Fruit fly (Drosophila melanogaster) whole organism, embryonic: ENCODE results near the gene Cfp1.

Experiments used
- C15 ChIP-seq: fragments of 200-800 bp; sonication (Bioruptor generic); IDR thresholded peaks from 3 replicates; pipeline ENCODE4 v1.3.6; 2022; ENCODE audit warnings: missing biosample characterization, missing genetic modification characterization
- CG12155 ChIP-seq: fragments of 200-800 bp; sonication (Bioruptor generic); optimal IDR thresholded peaks from 3 replicates; lab custom pipeline; 2016; ENCODE audit warnings: missing biosample characterization, missing genetic modification characterization
- CG12942 ChIP-seq: fragments of 200-800 bp; sonication (Bioruptor generic); optimal IDR thresholded peaks from 3 replicates; lab custom pipeline; 2016; ENCODE audit warnings: missing biosample characterization, missing genetic modification characterization
- CG13123 ChIP-seq: fragments of 200-800 bp; sonication (Bioruptor generic); optimal IDR thresholded peaks from 2 replicates; lab custom pipeline; 2016; ENCODE audit warnings: missing biosample characterization, missing genetic modification characterization
- CG14710 ChIP-seq: fragments of 200-800 bp; sonication (Bioruptor generic); optimal IDR thresholded peaks from 3 replicates; lab custom pipeline; 2019; ENCODE audit warnings: missing biosample characterization, mild to moderate bottlenecking, missing genetic modification characterization, moderate library complexity
- CG17359 ChIP-seq: fragments of 200-800 bp; sonication (Bioruptor generic); optimal IDR thresholded peaks from 3 replicates; lab custom pipeline; 2018; ENCODE audit warnings: missing biosample characterization, mild to moderate bottlenecking, missing genetic modification characterization, moderate library complexity
- CG17829 ChIP-seq: fragments of 200-800 bp; optimal IDR thresholded peaks from 2 replicates; lab custom pipeline; 2019; ENCODE audit warnings: missing biosample characterization, mild to moderate bottlenecking, missing genetic modification characterization, moderate library complexity
- CG2120 ChIP-seq: fragments of 200-800 bp; sonication (Bioruptor generic); optimal IDR thresholded peaks from 3 replicates; lab custom pipeline; 2016; ENCODE audit warnings: missing biosample characterization, missing genetic modification characterization
- CG32532 ChIP-seq: fragments of 200-800 bp; sonication (Bioruptor generic); IDR thresholded peaks from 2 replicates; pipeline ENCODE4 v1.3.6; 2022; ENCODE audit warnings: missing biosample characterization, missing genetic modification characterization
- CG42726 ChIP-seq: fragments of 200-800 bp; sonication (Bioruptor generic); IDR thresholded peaks from 2 replicates; pipeline ENCODE4 v1.3.6; 2022; ENCODE audit warnings: missing biosample characterization, missing genetic modification characterization; ENCODE audit not compliant: partially characterized antibody
- CG4820 ChIP-seq: fragments of 200-800 bp; sonication (Bioruptor generic); optimal IDR thresholded peaks from 3 replicates; lab custom pipeline; 2016; ENCODE audit warnings: missing biosample characterization, missing genetic modification characterization
- CG8089 ChIP-seq: fragments of 200-800 bp; sonication (Bioruptor generic); optimal IDR thresholded peaks from 3 replicates; lab custom pipeline; 2016; ENCODE audit warnings: missing biosample characterization, missing genetic modification characterization
- CG9876 ChIP-seq: fragments of 200-800 bp; sonication (Bioruptor generic); optimal IDR thresholded peaks from 2 replicates; lab custom pipeline; 2016; ENCODE audit warnings: missing biosample characterization, missing genetic modification characterization
- CG9932 ChIP-seq: fragments of 200-800 bp; sonication (Bioruptor generic); IDR thresholded peaks from 2 replicates; pipeline ENCODE4 v1.3.6; 2022; ENCODE audit warnings: missing biosample characterization, missing genetic modification characterization
- CHES-1-like ChIP-seq: fragments of 200-800 bp; sonication (Bioruptor generic); optimal IDR thresholded peaks from 2 replicates; lab custom pipeline; 2016; ENCODE audit warnings: missing biosample characterization, missing genetic modification characterization
- CrebB ChIP-seq: fragments of 200-800 bp; sonication (Bioruptor generic); optimal IDR thresholded peaks from 3 replicates; lab custom pipeline; 2018; ENCODE audit warnings: missing biosample characterization, mild to moderate bottlenecking, missing genetic modification characterization
- Dad ChIP-seq: fragments of 200-800 bp; sonication (Bioruptor generic); optimal IDR thresholded peaks from 3 replicates; lab custom pipeline; 2016; ENCODE audit warnings: missing biosample characterization, missing genetic modification characterization
- Dbx ChIP-seq: fragments of 200-800 bp; sonication (Bioruptor generic); IDR thresholded peaks from 3 replicates; pipeline ENCODE4 v1.3.6; 2022; ENCODE audit warnings: missing biosample characterization, missing genetic modification characterization
- Dip3 ChIP-seq: fragments of 200-800 bp; sonication (Bioruptor generic); optimal IDR thresholded peaks from 3 replicates; lab custom pipeline; 2016; ENCODE audit warnings: missing biosample characterization, missing genetic modification characterization
- Gug ChIP-seq: fragments of 200-800 bp; sonication (Bioruptor generic); IDR thresholded peaks from 4 replicates; pipeline ENCODE4 v1.3.6; 2022; ENCODE audit warnings: missing biosample characterization, missing genetic modification characterization
- Hand ChIP-seq: fragments of 200-800 bp; sonication (Bioruptor generic); optimal IDR thresholded peaks from 2 replicates; lab custom pipeline; 2017; ENCODE audit warnings: mild to moderate bottlenecking, missing biosample characterization, missing genetic modification reagents, missing genetic modification characterization
- Lim3 ChIP-seq: fragments of 200-800 bp; sonication (Bioruptor generic); IDR thresholded peaks from 2 replicates; pipeline ENCODE4 v1.3.6; 2022; ENCODE audit warnings: missing biosample characterization, missing genetic modification characterization
- MBD-R2 ChIP-seq: fragments of 200-800 bp; sonication (Bioruptor generic); IDR thresholded peaks from 2 replicates; pipeline ENCODE4 v1.3.6; 2022; ENCODE audit warnings: missing biosample characterization, missing genetic modification characterization
- MTF-1 ChIP-seq: fragments of 200-800 bp; sonication (Bioruptor generic); optimal IDR thresholded peaks from 2 replicates; lab custom pipeline; 2018; ENCODE audit warnings: missing biosample characterization, mild to moderate bottlenecking, missing genetic modification characterization, borderline replicate concordance
- Med ChIP-seq: fragments of 200-800 bp; sonication (Bioruptor generic); peaks from one replicate; lab custom pipeline; 2016; ENCODE audit warnings: missing biosample characterization, missing genetic modification characterization, mild to moderate bottlenecking, inconsistent platforms, moderate library complexity
- Sin3A ChIP-seq: fragments of >200 bp; optimal IDR thresholded peaks from 2 replicates; lab custom pipeline; 2018
- Sox100B ChIP-seq: fragments of 200-800 bp; sonication (Bioruptor generic); optimal IDR thresholded peaks from 3 replicates; lab custom pipeline; 2018; ENCODE audit warnings: missing biosample characterization, mild to moderate bottlenecking, missing genetic modification characterization
- Xrp1 ChIP-seq: fragments of 200-800 bp; sonication (Bioruptor generic); IDR thresholded peaks from 2 replicates; pipeline ENCODE4 v1.3.6; 2022; ENCODE audit warnings: missing biosample characterization, missing genetic modification characterization
- ac ChIP-seq: fragments of 200-800 bp; sonication (Bioruptor generic); optimal IDR thresholded peaks from 3 replicates; lab custom pipeline; 2017; ENCODE audit warnings: missing biosample characterization, mild to moderate bottlenecking, missing genetic modification characterization
- bcd ChIP-seq: fragments of 200-800 bp; sonication (Bioruptor generic); optimal IDR thresholded peaks from 2 replicates; lab custom pipeline; 2017; ENCODE audit warnings: missing biosample characterization, mild to moderate bottlenecking, missing genetic modification characterization
- cas ChIP-seq: fragments of 200-800 bp; sonication (Bioruptor generic); IDR thresholded peaks from 2 replicates; pipeline ENCODE4 v1.3.6; 2022; ENCODE audit warnings: missing biosample characterization, missing genetic modification characterization
- chn ChIP-seq: fragments of 200-800 bp; sonication (Bioruptor generic); optimal IDR thresholded peaks from 2 replicates; lab custom pipeline; 2016; ENCODE audit warnings: missing biosample characterization, missing genetic modification characterization
- disco-r ChIP-seq: fragments of 200-800 bp; sonication (Bioruptor generic); optimal IDR thresholded peaks from 2 replicates; lab custom pipeline; 2016; ENCODE audit warnings: missing biosample characterization, missing genetic modification characterization
- ems ChIP-seq: fragments of 200-800 bp; sonication (Bioruptor generic); optimal IDR thresholded peaks from 3 replicates; lab custom pipeline; 2016; ENCODE audit warnings: missing biosample characterization, missing genetic modification characterization
- ftz-f1 ChIP-seq: fragments of 200-800 bp; sonication (Bioruptor generic); optimal IDR thresholded peaks from 2 replicates; lab custom pipeline; 2016; ENCODE audit warnings: missing biosample characterization, missing genetic modification characterization
- gcm ChIP-seq: fragments of 200-800 bp; sonication (Bioruptor generic); optimal IDR thresholded peaks from 2 replicates; lab custom pipeline; 2019; ENCODE audit warnings: missing biosample characterization, mild to moderate bottlenecking, missing genetic modification characterization, moderate library complexity
- gem ChIP-seq: fragments of 200-800 bp; sonication (Bioruptor generic); optimal IDR thresholded peaks from 2 replicates; lab custom pipeline; 2019; ENCODE audit warnings: missing biosample characterization, mild to moderate bottlenecking, missing genetic modification characterization, moderate library complexity
- h ChIP-seq: fragments of >200 bp; optimal IDR thresholded peaks from 2 replicates; lab custom pipeline; 2017
- hkb ChIP-seq, 2 experiments: fragments of 200-800 bp in 1 of 2; fragments of >200 bp in 1 of 2; sonication (Bioruptor generic) in 1 of 2; IDR thresholded peaks in 1 of 2; optimal IDR thresholded peaks in 1 of 2; 2 replicates each; pipeline versions ENCODE4 v1.3.6 to Lab custom; 2017 to 2022; ENCODE audit warnings: missing biosample characterization in 1 of 2, missing genetic modification characterization in 1 of 2
- ind ChIP-seq: fragments of 200-800 bp; sonication (Bioruptor generic); optimal IDR thresholded peaks from 3 replicates; lab custom pipeline; 2016; ENCODE audit warnings: missing biosample characterization, missing genetic modification characterization
- jing ChIP-seq: fragments of 200-800 bp; sonication (Bioruptor generic); optimal IDR thresholded peaks from 2 replicates; lab custom pipeline; 2018; ENCODE audit warnings: missing biosample characterization, mild to moderate bottlenecking, missing genetic modification characterization
- lmd ChIP-seq: fragments of 200-800 bp; sonication (Bioruptor generic); IDR thresholded peaks from 2 replicates; pipeline ENCODE4 v1.3.6; 2022; ENCODE audit warnings: missing biosample characterization, missing genetic modification characterization
- lov ChIP-seq, 2 experiments: fragments of 200-800 bp in 1 of 2; fragments of >200 bp in 1 of 2; sonication (Bioruptor generic) in 1 of 2; IDR thresholded peaks in 1 of 2; optimal IDR thresholded peaks in 1 of 2; 2 replicates in 1 of 2; 3 replicates in 1 of 2; pipeline versions ENCODE4 v1.3.6 to Lab custom; 2017 to 2022; ENCODE audit warnings: missing biosample characterization in 1 of 2, missing genetic modification characterization in 1 of 2
- mld ChIP-seq: fragments of 200-800 bp; sonication (Bioruptor generic); IDR thresholded peaks from 3 replicates; pipeline ENCODE4 v1.3.6; 2022; ENCODE audit warnings: missing biosample characterization, missing genetic modification characterization; ENCODE audit not compliant: partially characterized antibody
- oc ChIP-seq: fragments of 200-800 bp; sonication (Bioruptor generic); optimal IDR thresholded peaks from 2 replicates; lab custom pipeline; 2018; ENCODE audit warnings: missing biosample characterization, mild to moderate bottlenecking, missing genetic modification characterization, moderate library complexity
- org-1 ChIP-seq: fragments of 200-800 bp; sonication (Bioruptor generic); optimal IDR thresholded peaks from 2 replicates; lab custom pipeline; 2017; ENCODE audit warnings: missing biosample characterization, missing genetic modification characterization
- sens ChIP-seq: fragments of 200-800 bp; sonication (Bioruptor generic); peaks from one replicate; lab custom pipeline; 2016; ENCODE audit warnings: missing biosample characterization, missing genetic modification characterization
- sisA ChIP-seq: fragments of 200-800 bp; sonication (Bioruptor generic); IDR thresholded peaks from 2 replicates; pipeline ENCODE4 v1.3.6; 2022; ENCODE audit warnings: missing biosample characterization, missing genetic modification characterization
- tgo ChIP-seq: fragments of 200-800 bp; sonication (Bioruptor generic); IDR thresholded peaks from 3 replicates; pipeline ENCODE4 v1.3.6; 2022; ENCODE audit warnings: missing biosample characterization, missing genetic modification characterization
- trh ChIP-seq: fragments of 200-800 bp; sonication (Bioruptor generic); optimal IDR thresholded peaks from 2 replicates; lab custom pipeline; 2016; ENCODE audit warnings: missing biosample characterization, missing genetic modification characterization
- wek ChIP-seq: fragments of 200-800 bp; sonication (Bioruptor generic); optimal IDR thresholded peaks from 3 replicates; lab custom pipeline; 2018; ENCODE audit warnings: missing biosample characterization, mild to moderate bottlenecking, missing genetic modification characterization, moderate library complexity
- zfh1 ChIP-seq: fragments of 200-800 bp; sonication (Bioruptor generic); IDR thresholded peaks from 3 replicates; pipeline ENCODE4 v1.3.6; 2022; ENCODE audit warnings: missing biosample characterization, missing genetic modification characterization

Gene Cfp1

DNA sequence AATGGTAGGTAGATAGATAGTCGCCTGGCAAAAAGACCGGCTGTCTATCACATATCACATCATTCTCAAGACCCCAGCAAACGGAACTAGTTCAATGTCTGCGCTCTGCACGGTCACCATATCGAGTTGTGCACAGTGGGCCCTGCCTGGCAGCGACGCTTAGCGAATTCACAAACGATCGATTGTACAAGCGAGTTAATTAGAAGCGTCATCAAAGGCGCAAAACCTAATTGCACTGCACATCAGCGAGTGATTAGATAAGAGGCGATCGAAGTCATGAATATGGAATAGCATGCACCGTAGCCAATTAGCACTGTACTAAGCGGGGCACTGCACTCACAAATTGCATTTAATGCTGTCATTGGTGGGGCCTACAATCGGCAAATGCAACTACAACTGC lies 52.3 kb downstream of the Cfp1 start (continued):
- TF ChIP-seq Sox100B (GFP tag; lab: Kevin White, UChicago) (no peak), Dad (no peak), CG12155 (no peak), gcm (no peak), Xrp1 (peak; percentile 53; the same call in 1 of the 2 replicates), Med (GFP tag; lab: Kevin White, UChicago) (peak; percentile 81), CG17829 (tag; lab: Kevin White, UChicago) (peak; percentile 6), CG4820 (GFP tag; lab: Kevin White, UChicago) (peak; percentile 14), CG12942 (GFP tag; lab: Kevin White, UChicago) (no peak), sisA (0 out of 2 replicates have a peak, but pooled peaks have one; percentile 4), CG32532 (GFP tag; lab: Robert Waterston, UW) (no peak), sens (peak; percentile 54), ac (GFP tag; lab: Kevin White, UChicago) (no peak), MBD-R2 (GFP tag; lab: Robert Waterston, UW) (no peak), lmd (GFP tag; lab: Robert Waterston, UW) (peak; percentile 55), Dip3 (no peak), mld (GFP tag; lab: Robert Waterston, UW) (no peak), CG2120 (GFP tag; lab: Kevin White, UChicago) (no peak), ind (GFP tag; lab: Kevin White, UChicago) (no peak), CrebB (no peak), CHES-1-like (no peak), tgo (GFP tag; lab: Robert Waterston, UW) (no peak), CG17359 (tag; lab: Kevin White, UChicago) (peak; percentile 31), MTF-1 (no peak), CG9876 (GFP tag; lab: Kevin White, UChicago) (no peak), oc (no peak), CG42726 (GFP tag; lab: Robert Waterston, UW) (no peak), lov (optimal IDR thresholded peaks at IDR 0.05; lab: Kevin White, UChicago) (no peak), lov (GFP tag; IDR thresholded peaks at IDR 0.05; lab: Robert Waterston, UW) (no peak), ems (GFP tag; lab: Kevin White, UChicago) (no peak), wek (GFP tag; lab: Kevin White, UChicago) (no peak), Gug (GFP tag; lab: Robert Waterston, UW) (peak; percentile 54; the same call in 2 of the 4 replicates), CG9932 (GFP tag; lab: Robert Waterston, UW) (no peak), chn (no peak), bcd (GFP tag; lab: Kevin White, UChicago) (no peak), Lim3 (no peak), ftz-f1 (no peak), org-1 (no peak), jing (GFP tag; lab: Kevin White, UChicago) (no peak), CG14710 (tag; lab: Kevin White, UChicago) (no peak), cas (GFP tag; lab: Robert Waterston, UW) (no peak), Sin3A (lab: Kevin White, UChicago) (no peak), h (no peak), disco-r (GFP tag; lab: Kevin White, UChicago) (no peak), Hand (GFP tag; lab: Kevin White, UChicago) (no peak), hkb (optimal IDR thresholded peaks at IDR 0.05; lab: Kevin White, UChicago) (no peak), hkb (GFP tag; IDR thresholded peaks at IDR 0.05; lab: Robert Waterston, UW) (0 out of 2 replicates have a peak, but pooled peaks have one; percentile 19), CG8089 (GFP tag; lab: Kevin White, UChicago) (no peak), gem (tag; lab: Kevin White, UChicago) (peak; percentile 34), trh (GFP tag; lab: Kevin White, UChicago) (no peak), C15 (GFP tag; lab: Robert Waterston, UW) (no peak), Dbx (GFP tag; lab: Robert Waterston, UW) (no peak), zfh1 (GFP tag; lab: Robert Waterston, UW) (peak; percentile 49; the same call in 1 of the 3 replicates), CG13123 (GFP tag; lab: Kevin White, UChicago) (no peak)
